Worm (Caenorhabditis elegans): Measurements from ENCODE around the gene slc-17.2.

Gene slc-17.2

ce11 chrIII:9361228-9361627 lies 28.7 kb downstream of the slc-17.2 start, which contains the start of gene flp-25:
TSS of gene flp-25 (plus strand) at chrIII:9361528.
- TF ChIP-seq hlh-30 (tag; optimal IDR thresholded peaks at IDR 0.05; ENCODE audit: insufficient read depth) (no peak), ceh-30 (tag; optimal IDR thresholded peaks at IDR 0.05) (no peak), hlh-13 (GFP tag; optimal IDR thresholded peaks at IDR 0.05) (no peak), pat-9 (tag; optimal IDR thresholded peaks at IDR 0.05) (no peak), ets-4 (tag; optimal IDR thresholded peaks at IDR 0.05) (no peak), elt-2 (tag; optimal IDR thresholded peaks at IDR 0.05) (no peak), unc-3 (GFP tag; conservative IDR thresholded peaks at IDR 0.05) (no peak), unc-3 (tag; optimal IDR thresholded peaks at IDR 0.05) (no peak), ceh-14 (tag; optimal IDR thresholded peaks at IDR 0.05) (no peak), mec-3 (tag; optimal IDR thresholded peaks at IDR 0.05; ENCODE audit: borderline replicate concordance) (no peak), ceh-34 (tag; optimal IDR thresholded peaks at IDR 0.05) (no peak), tbx-7 (tag; optimal IDR thresholded peaks at IDR 0.05) (no peak)

ce11 chrIII:9359060-9359459 lies 30.8 kb downstream of the slc-17.2 start, which contains the start of gene K04H4.5:
TSS of gene K04H4.5 (plus strand) at chrIII:9359360.
- TF ChIP-seq hlh-13 (GFP tag; optimal IDR thresholded peaks at IDR 0.05) (no peak), sox-2 (GFP tag; IDR thresholded peaks at IDR 0.05) (no peak), unc-42 (tag; optimal IDR thresholded peaks at IDR 0.05) (no peak), K09A11.1 (tag; optimal IDR thresholded peaks at IDR 0.05; ENCODE audit: insufficient read depth) (no peak), ceh-45 (GFP tag; IDR thresholded peaks at IDR 0.05) (no peak), fkh-10 (GFP tag; optimal IDR thresholded peaks at IDR 0.05) (no peak), syd-9 (tag; optimal IDR thresholded peaks at IDR 0.05) (no peak), pha-2 (tag; optimal IDR thresholded peaks at IDR 0.05) (no peak), ttx-3 (tag; optimal IDR thresholded peaks at IDR 0.05) (no peak)

ce11 chrIII:9355412-9355969 lies 34.4 kb downstream of the slc-17.2 start, which contains the start of gene chtb-1:
TSS of gene chtb-1 (minus strand) at chrIII:9355462.
- TF ChIP-seq nhr-232 (tag; optimal IDR thresholded peaks at IDR 0.05) (no peak), hlh-6 (tag; optimal IDR thresholded peaks at IDR 0.05) (no peak), elt-4 (tag; optimal IDR thresholded peaks at IDR 0.05) (no peak), K09A11.1 (tag; optimal IDR thresholded peaks at IDR 0.05; ENCODE audit: insufficient read depth) (no peak), ceh-24 (tag; optimal IDR thresholded peaks at IDR 0.05) (no peak), ztf-16 (tag; optimal IDR thresholded peaks at IDR 0.05) (no peak), ceh-2 (tag; optimal IDR thresholded peaks at IDR 0.05) (no peak), odd-2 (tag; optimal IDR thresholded peaks at IDR 0.05) (no peak), ttx-3 (tag; optimal IDR thresholded peaks at IDR 0.05) (no peak), elt-2 (tag; optimal IDR thresholded peaks at IDR 0.05) (no peak), gmeb-2 (tag; optimal IDR thresholded peaks at IDR 0.05) (no peak), npax-4 (tag; optimal IDR thresholded peaks at IDR 0.05) (no peak)

- TF ChIP-seq ets-4 (tag; optimal IDR thresholded peaks at IDR 0.05), result peak; percentile 5
- TF ChIP-seq pros-1 (tag; optimal IDR thresholded peaks at IDR 0.05), result no peak
- no peak for TF ChIP-seq npax-4 (tag; optimal IDR thresholded peaks at IDR 0.05)
- TF ChIP-seq hlh-30 (tag; optimal IDR thresholded peaks at IDR 0.05; ENCODE audit: insufficient read depth), result peak; percentile 75
- TF ChIP-seq hlh-6 (tag; optimal IDR thresholded peaks at IDR 0.05), result no peak
- TF ChIP-seq pax-1 (tag; optimal IDR thresholded peaks at IDR 0.05), result peak; percentile 98
- TF ChIP-seq ceh-45 (GFP tag; IDR thresholded peaks at IDR 0.05), result no peak
- peak; percentile 6 for TF ChIP-seq ceh-2 (tag; optimal IDR thresholded peaks at IDR 0.05)
- no peak for TF ChIP-seq ahr-1 (tag; optimal IDR thresholded peaks at IDR 0.05)
- TF ChIP-seq ceh-31 (tag; optimal IDR thresholded peaks at IDR 0.05), result peak; percentile 6
- no peak for TF ChIP-seq tbx-7 (tag; optimal IDR thresholded peaks at IDR 0.05)
These were observed 36.1 kb downstream of the slc-17.2 start for ce11 chrIII:9353814-9354213.

- no peak for TF ChIP-seq ceh-9 (tag; optimal IDR thresholded peaks at IDR 0.05)
- no peak for TF ChIP-seq eyg-1 (tag; optimal IDR thresholded peaks at IDR 0.05)
- TF ChIP-seq ceh-19 (GFP tag; optimal IDR thresholded peaks at IDR 0.05), result no peak
- no peak for TF ChIP-seq hlh-15 (tag; optimal IDR thresholded peaks at IDR 0.05)
- no peak for TF ChIP-seq ceh-34 (tag; optimal IDR thresholded peaks at IDR 0.05)
- no peak for TF ChIP-seq unc-3 (GFP tag; conservative IDR thresholded peaks at IDR 0.05)
- TF ChIP-seq unc-3 (tag; optimal IDR thresholded peaks at IDR 0.05), result no peak
- TF ChIP-seq madf-2 (tag; optimal IDR thresholded peaks at IDR 0.05), result no peak
- TF ChIP-seq unc-42 (tag; optimal IDR thresholded peaks at IDR 0.05), result no peak
These were observed 43.2 kb downstream of the slc-17.2 start for ce11 chrIII:9346722-9347121.

Measured in whole organism, late embryonic.